Worm (Caenorhabditis elegans) whole organism, young adult: ENCODE results near the gene Y73C8B.3.

Source experiments
- C17E4.6 ChIP-seq: fragments of 200-800 bp; sonication (Bioruptor generic); IDR thresholded peaks from 2 replicates; pipeline ENCODE4 v1.3.6; 2022; ENCODE audit warnings: missing genetic modification reagents, missing genetic modification characterization, missing compliant biosample characterization
- F10E7.11 ChIP-seq: sonication (generic microtip); optimal IDR thresholded peaks from 2 replicates; lab custom pipeline; 2017; ENCODE audit warnings: mild to moderate bottlenecking, missing genetic modification characterization, moderate library complexity, missing compliant biosample characterization
- F33H1.4 ChIP-seq: fragments of 200-800 bp; sonication (Bioruptor generic); IDR thresholded peaks from 2 replicates; pipeline ENCODE4 v1.3.6; 2022; ENCODE audit warnings: missing genetic modification reagents, missing genetic modification characterization, missing compliant biosample characterization
- F37B4.10 ChIP-seq: fragments of 200-800 bp; sonication (Bioruptor generic); IDR thresholded peaks from 2 replicates; pipeline ENCODE4 v1.3.6; 2022; ENCODE audit warnings: missing genetic modification characterization, missing compliant biosample characterization
- F55B11.4 ChIP-seq: sonication (generic microtip); optimal IDR thresholded peaks from 2 replicates; lab custom pipeline; 2016; ENCODE audit warnings: missing compliant biosample characterization, missing genetic modification characterization, borderline replicate concordance; ENCODE audit not compliant: insufficient read depth
- K11D2.4 ChIP-seq: fragments of 200-800 bp; sonication (Bioruptor generic); IDR thresholded peaks from 2 replicates; pipeline ENCODE4 v1.3.6; 2022; ENCODE audit warnings: missing genetic modification reagents, missing genetic modification characterization, missing compliant biosample characterization
- K12H6.12 ChIP-seq: fragments of 200-800 bp; sonication (Bioruptor generic); optimal IDR thresholded peaks from 2 replicates; lab custom pipeline; 2018; ENCODE audit warnings: mild to moderate bottlenecking, missing genetic modification characterization, missing compliant biosample characterization
- T26A5.8 ChIP-seq: sonication (generic microtip); optimal IDR thresholded peaks from 2 replicates; lab custom pipeline; 2016; ENCODE audit warnings: missing genetic modification characterization, missing compliant biosample characterization
- Y53F4B.3 ChIP-seq: fragments of 200-800 bp; sonication (Bioruptor generic); IDR thresholded peaks from 2 replicates; pipeline ENCODE4 v1.3.6; 2022; ENCODE audit warnings: missing genetic modification reagents, missing genetic modification characterization, missing compliant biosample characterization
- Y53G8AR.9 ChIP-seq: fragments of 200-800 bp; sonication (Bioruptor generic); conservative IDR thresholded peaks from 2 replicates; pipeline ENCODE4 v1.3.6; 2022; ENCODE audit warnings: missing genetic modification reagents, missing genetic modification characterization, missing compliant biosample characterization
- Y67H2A.10 ChIP-seq: fragments of 200-800 bp; sonication (Bioruptor generic); conservative IDR thresholded peaks from 2 replicates; pipeline ENCODE4 v1.3.6; 2022; ENCODE audit warnings: missing genetic modification reagents, missing genetic modification characterization, missing compliant biosample characterization
- akir-1 ChIP-seq: fragments of 200-800 bp; sonication (Bioruptor generic); optimal IDR thresholded peaks from 2 replicates; lab custom pipeline; 2018; ENCODE audit warnings: mild to moderate bottlenecking, missing genetic modification characterization, moderate library complexity, missing compliant biosample characterization
- aptf-2 ChIP-seq: fragments of 200-800 bp; sonication (Bioruptor generic); conservative IDR thresholded peaks from 2 replicates; pipeline ENCODE4 v1.3.6; 2022; ENCODE audit warnings: missing genetic modification reagents, missing genetic modification characterization, missing compliant biosample characterization
- athp-1 ChIP-seq: sonication (generic microtip); optimal IDR thresholded peaks from 2 replicates; lab custom pipeline; 2017; ENCODE audit warnings: mild to moderate bottlenecking, missing genetic modification characterization, missing compliant biosample characterization
- attf-5 ChIP-seq: fragments of 200-800 bp; sonication (Bioruptor generic); optimal IDR thresholded peaks from 2 replicates; lab custom pipeline; 2018; ENCODE audit warnings: mild to moderate bottlenecking, missing genetic modification characterization, missing compliant biosample characterization
- bed-2 ChIP-seq: fragments of 200-800 bp; sonication (Bioruptor generic); IDR thresholded peaks from 2 replicates; pipeline ENCODE4 v1.3.6; 2022; ENCODE audit warnings: missing genetic modification reagents, missing genetic modification characterization, missing compliant biosample characterization
- cebp-2 ChIP-seq: fragments of 200-800 bp; sonication (Bioruptor generic); IDR thresholded peaks from 2 replicates; pipeline ENCODE4 v1.3.6; 2022; ENCODE audit warnings: missing genetic modification characterization, missing compliant biosample characterization
- chd-7 ChIP-seq: sonication (generic microtip); optimal IDR thresholded peaks from 2 replicates; lab custom pipeline; 2016; ENCODE audit warnings: mild to moderate bottlenecking, missing genetic modification characterization, moderate library complexity, missing compliant biosample characterization
- dpff-1 ChIP-seq: sonication (generic microtip); optimal IDR thresholded peaks from 2 replicates; lab custom pipeline; 2017; ENCODE audit warnings: mild to moderate bottlenecking, missing genetic modification characterization, missing compliant biosample characterization
- egl-44 ChIP-seq: fragments of 200-800 bp; sonication (Bioruptor generic); IDR thresholded peaks from 2 replicates; pipeline ENCODE4 v1.3.6; 2022; ENCODE audit warnings: missing genetic modification reagents, missing genetic modification characterization, missing compliant biosample characterization
- ekl-4 ChIP-seq: fragments of 200-800 bp; sonication (Bioruptor generic); IDR thresholded peaks from 2 replicates; pipeline ENCODE4 v1.3.6; 2022; ENCODE audit warnings: missing genetic modification reagents, missing genetic modification characterization, missing compliant biosample characterization
- hlh-12 ChIP-seq: sonication (generic microtip); optimal IDR thresholded peaks from 2 replicates; lab custom pipeline; 2016; ENCODE audit warnings: missing genetic modification characterization, missing compliant biosample characterization
- hmg-20 ChIP-seq: fragments of 200-800 bp; sonication (Bioruptor generic); IDR thresholded peaks from 2 replicates; pipeline ENCODE4 v1.3.6; 2022; ENCODE audit warnings: missing genetic modification reagents, missing genetic modification characterization, missing compliant biosample characterization
- lin-40 ChIP-seq: sonication (generic microtip); optimal IDR thresholded peaks from 2 replicates; lab custom pipeline; 2016; ENCODE audit warnings: missing genetic modification characterization, mild to moderate bottlenecking, missing compliant biosample characterization, missing genotype, missing genetic modification reagents
- madf-8 ChIP-seq: fragments of 200-800 bp; sonication (Bioruptor generic); conservative IDR thresholded peaks from 2 replicates; pipeline ENCODE4 v1.3.6; 2022; ENCODE audit warnings: missing genetic modification reagents, missing genetic modification characterization, missing compliant biosample characterization
- mcd-1 ChIP-seq: fragments of 200-800 bp; sonication (Bioruptor generic); IDR thresholded peaks from 2 replicates; pipeline ENCODE4 v1.3.6; 2022; ENCODE audit warnings: missing genetic modification reagents, missing genetic modification characterization, missing compliant biosample characterization
- mxl-1 ChIP-seq: sonication (generic microtip); optimal IDR thresholded peaks from 2 replicates; lab custom pipeline; 2016; ENCODE audit warnings: missing genetic modification characterization, missing compliant biosample characterization
- nfya-1 ChIP-seq: sonication (generic microtip); optimal IDR thresholded peaks from 2 replicates; lab custom pipeline; 2017; ENCODE audit warnings: antibody characterized with exemption, missing compliant biosample characterization, missing genetic modification characterization, borderline replicate concordance; ENCODE audit not compliant: insufficient read depth
- nfyb-1 ChIP-seq: fragments of 200-800 bp; sonication (Bioruptor generic); IDR thresholded peaks from 2 replicates; pipeline ENCODE4 v1.3.6; 2022; ENCODE audit warnings: missing genetic modification reagents, missing genetic modification characterization, missing compliant biosample characterization
- nhr-179 ChIP-seq: sonication (generic microtip); optimal IDR thresholded peaks from 2 replicates; lab custom pipeline; 2016; ENCODE audit warnings: mild to moderate bottlenecking, missing genetic modification characterization, missing compliant biosample characterization
- nhr-27 ChIP-seq: fragments of 200-800 bp; sonication (Bioruptor generic); optimal IDR thresholded peaks from 2 replicates; lab custom pipeline; 2018; ENCODE audit warnings: mild to moderate bottlenecking, missing genetic modification characterization, moderate library complexity, missing compliant biosample characterization
- nhr-80 ChIP-seq: sonication (generic microtip); optimal IDR thresholded peaks from 2 replicates; lab custom pipeline; 2016; ENCODE audit warnings: missing genetic modification characterization, missing compliant biosample characterization
- nhr-90 ChIP-seq: sonication (generic microtip); optimal IDR thresholded peaks from 2 replicates; lab custom pipeline; 2016; ENCODE audit warnings: missing genotype, mild to moderate bottlenecking, missing genetic modification characterization, missing compliant biosample characterization
- repo-1 ChIP-seq: sonication (generic microtip); optimal IDR thresholded peaks from 2 replicates; lab custom pipeline; 2017; ENCODE audit warnings: mild to moderate bottlenecking, missing genetic modification characterization, missing compliant biosample characterization
- rpc-1 ChIP-seq, 2 experiments: fragments of 150-350 bp in 1 of 2; sonication (generic microtip) in 1 of 2; optimal IDR thresholded peaks; 2 replicates each; lab custom pipeline; 2014 to 2018; ENCODE audit warnings: missing biosample characterization in 1 of 2, missing genetic modification characterization in 1 of 2, missing genetic modification reagents in 1 of 2, missing genotype in 1 of 2
- snpc-1.1 ChIP-seq: sonication (generic microtip); optimal IDR thresholded peaks from 2 replicates; lab custom pipeline; 2017; ENCODE audit warnings: missing genetic modification characterization, mild to moderate bottlenecking, missing compliant biosample characterization, antibody characterized with exemption, moderate library complexity, missing genotype, missing genetic modification reagents; ENCODE audit not compliant: insufficient read depth
- snpc-1.3 ChIP-seq: sonication (generic microtip); optimal IDR thresholded peaks from 2 replicates; lab custom pipeline; 2017; ENCODE audit warnings: missing genetic modification characterization, mild to moderate bottlenecking, missing compliant biosample characterization, antibody characterized with exemption, moderate library complexity, missing genotype, missing genetic modification reagents; ENCODE audit not compliant: insufficient read depth
- snpc-3.4 ChIP-seq: sonication (generic microtip); optimal IDR thresholded peaks from 2 replicates; lab custom pipeline; 2017; ENCODE audit warnings: missing genetic modification characterization, mild to moderate bottlenecking, missing compliant biosample characterization, antibody characterized with exemption, moderate library complexity, missing genotype, missing genetic modification reagents
- somi-1 ChIP-seq: fragments of 200-800 bp; sonication (Bioruptor generic); optimal IDR thresholded peaks from 2 replicates; lab custom pipeline; 2018; ENCODE audit warnings: mild to moderate bottlenecking, missing genetic modification characterization, missing compliant biosample characterization
- tbx-9 ChIP-seq: sonication (generic microtip); optimal IDR thresholded peaks from 2 replicates; lab custom pipeline; 2016; ENCODE audit warnings: borderline replicate concordance, missing genetic modification characterization, inconsistent platforms, missing compliant biosample characterization
- unc-62 ChIP-seq: fragments of 150-350 bp; optimal IDR thresholded peaks from 2 replicates; lab custom pipeline; 2014; ENCODE audit warnings: missing biosample characterization, missing genetic modification reagents, missing genetic modification characterization
- ztf-3 ChIP-seq: fragments of 200-800 bp; sonication (Bioruptor generic); optimal IDR thresholded peaks from 2 replicates; lab custom pipeline; 2018; ENCODE audit warnings: mild to moderate bottlenecking, missing genetic modification characterization, missing compliant biosample characterization
- ztf-6 ChIP-seq: fragments of 200-800 bp; sonication (Bioruptor generic); IDR thresholded peaks from 2 replicates; pipeline ENCODE4 v1.3.6; 2022; ENCODE audit warnings: missing genetic modification reagents, missing genetic modification characterization, missing compliant biosample characterization

The Y73C8B.3 gene

DNA sequence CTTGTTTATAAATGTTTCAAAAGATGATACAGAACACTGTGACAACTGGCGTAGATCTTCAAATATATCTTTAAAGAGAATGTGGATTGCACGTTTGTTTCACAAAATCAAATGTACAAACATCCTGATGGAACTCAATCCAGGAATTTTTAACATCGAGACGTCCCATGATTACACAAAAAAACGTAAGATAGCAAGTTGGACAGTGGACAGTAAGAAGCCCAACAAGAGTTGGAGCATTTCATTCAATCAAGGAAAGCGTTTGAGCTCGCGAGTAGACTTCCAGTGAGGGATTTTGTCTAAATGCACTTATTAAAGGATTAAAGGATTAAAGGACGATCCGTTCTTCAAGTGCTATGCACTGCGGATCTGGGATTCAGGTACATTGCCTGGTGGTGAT lies 33.8 kb downstream of the Y73C8B.3 start, which contains the start of gene C36C5.12:
Gene C36C5.12, minus strand, starts transcription at position 101 of the 400 bp plus-strand sequence.
- TF ChIP-seq Y53F4B.3 (GFP tag; lab: Robert Waterston, UW) = no peak
- TF ChIP-seq ekl-4 = no peak
- TF ChIP-seq rpc-1 (optimal IDR thresholded peaks at IDR 0.05; lab: Kevin White, UChicago) = no peak
- no peak for TF ChIP-seq rpc-1 (tag; optimal IDR thresholded peaks at IDR 0.05; lab: Kevin White, UChicago)
- no peak for TF ChIP-seq ztf-3 (GFP tag; lab: Kevin White, UChicago)
- no peak for TF ChIP-seq madf-8
- no peak for TF ChIP-seq cebp-2 (GFP tag; lab: Robert Waterston, UW)
- TF ChIP-seq nfya-1 (tag; lab: Kevin White, UChicago) = no peak
- no peak for TF ChIP-seq nhr-80 (tag; lab: Kevin White, UChicago)
- no peak for TF ChIP-seq lin-40 (tag; lab: Kevin White, UChicago)
- no peak for TF ChIP-seq F37B4.10 (GFP tag; lab: Robert Waterston, UW)
- no peak for TF ChIP-seq T26A5.8 (tag; lab: Kevin White, UChicago)
- TF ChIP-seq tbx-9 (tag; lab: Kevin White, UChicago) = no peak
- no peak for TF ChIP-seq nhr-179 (tag; lab: Kevin White, UChicago)
- TF ChIP-seq snpc-1.3 (tag; lab: Kevin White, UChicago) = no peak
- no peak for TF ChIP-seq C17E4.6 (GFP tag; lab: Robert Waterston, UW)
- TF ChIP-seq K11D2.4 (GFP tag; lab: Robert Waterston, UW) = no peak

DNA sequence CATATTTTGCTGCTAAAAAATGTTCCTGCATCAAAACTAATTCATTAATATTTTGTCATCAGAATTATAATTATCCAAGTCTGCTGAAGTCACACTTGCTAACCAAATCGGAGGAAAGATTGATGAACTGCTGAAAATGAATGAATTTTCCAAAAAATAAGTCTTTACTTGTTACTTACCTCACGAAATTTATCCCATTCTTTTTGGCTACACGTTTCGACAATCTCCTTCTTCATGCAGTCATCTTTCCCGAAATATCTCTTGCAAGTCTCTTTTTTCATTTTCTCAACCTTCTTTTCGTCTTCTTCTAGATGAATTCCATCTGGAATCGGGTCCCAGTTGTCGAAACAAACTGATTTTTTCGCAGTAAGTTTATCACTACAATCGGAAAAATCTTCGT lies 34.7 kb downstream of the Y73C8B.3 start:
- TF ChIP-seq nfyb-1 (GFP tag; lab: Robert Waterston, UW) (no peak), unc-62 (GFP tag; lab: Kevin White, UChicago) (no peak), ztf-6 (no peak), repo-1 (tag; lab: Kevin White, UChicago) (no peak), hmg-20 (no peak), snpc-1.1 (no peak), Y67H2A.10 (no peak), bed-2 (GFP tag; lab: Robert Waterston, UW) (no peak), akir-1 (GFP tag; lab: Kevin White, UChicago) (no peak), hlh-12 (tag; lab: Kevin White, UChicago) (no peak), mxl-1 (tag; lab: Kevin White, UChicago) (no peak), Y53G8AR.9 (GFP tag; lab: Robert Waterston, UW) (no peak), chd-7 (tag; lab: Kevin White, UChicago) (no peak)

DNA sequence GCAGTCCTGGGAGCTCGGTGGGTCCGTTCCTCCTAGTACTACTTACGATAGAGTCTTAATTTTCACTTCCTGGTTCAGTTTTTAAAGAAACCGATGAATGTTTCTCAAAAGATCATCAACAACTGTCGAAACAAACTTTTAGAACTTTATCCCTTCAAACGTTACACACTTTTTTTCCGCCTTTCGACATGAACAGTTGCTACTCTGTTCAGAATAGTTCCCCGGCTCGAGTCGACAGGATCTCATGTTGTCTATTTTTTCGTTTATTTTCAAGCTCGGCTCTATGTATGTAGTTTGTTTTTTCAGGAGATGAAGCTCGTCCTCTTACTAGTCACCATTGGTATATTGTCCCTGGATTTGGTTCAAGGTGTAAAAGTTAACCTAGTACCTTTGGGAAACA lies 36.3 kb downstream of the Y73C8B.3 start, which contains the start of gene exh-1:
Gene exh-1, plus strand, starts transcription at position 301 of the 400 bp plus-strand sequence.
- no peak for TF ChIP-seq F55B11.4 (tag; lab: Kevin White, UChicago)
- TF ChIP-seq mcd-1 (GFP tag; lab: Robert Waterston, UW) = no peak
- no peak for TF ChIP-seq aptf-2
- no peak for TF ChIP-seq athp-1
- no peak for TF ChIP-seq K12H6.12
- no peak for TF ChIP-seq nhr-27 (tag; lab: Kevin White, UChicago)
- no peak for TF ChIP-seq F37B4.10 (GFP tag; lab: Robert Waterston, UW)
- no peak for TF ChIP-seq egl-44 (GFP tag; lab: Robert Waterston, UW)
- TF ChIP-seq F10E7.11 (tag; lab: Kevin White, UChicago) = no peak
- TF ChIP-seq attf-5 (GFP tag; lab: Kevin White, UChicago) = no peak
- TF ChIP-seq dpff-1 (tag; lab: Kevin White, UChicago) = no peak
- no peak for TF ChIP-seq snpc-3.4 (tag; lab: Kevin White, UChicago)
- no peak for TF ChIP-seq nhr-90
- TF ChIP-seq F33H1.4 (GFP tag; lab: Robert Waterston, UW) = no peak
- no peak for TF ChIP-seq somi-1 (GFP tag; lab: Kevin White, UChicago)
